Fruit fly (Drosophila melanogaster) whole organism, wandering third instar larva: ENCODE data around the gene Ilk.
A peak's percentile ranks its signal among the peaks of the same experiment; 100 is the strongest.

Source experiments
- Abd-B ChIP-seq: fragments of >200 bp; optimal IDR thresholded peaks from 2 replicates; lab custom pipeline; 2017; ENCODE audit warnings: missing biosample characterization, missing genetic modification characterization
- CG32264 ChIP-seq: fragments of 200-800 bp; sonication (Bioruptor generic); optimal IDR thresholded peaks from 2 replicates; lab custom pipeline; 2016; ENCODE audit warnings: missing biosample characterization, missing genetic modification characterization
- CG9705 ChIP-seq: fragments of 200-800 bp; sonication (Bioruptor generic); optimal IDR thresholded peaks from 2 replicates; lab custom pipeline; 2018; ENCODE audit warnings: missing biosample characterization, mild to moderate bottlenecking, missing genetic modification characterization
- CrebA ChIP-seq: fragments of 200-800 bp; sonication (Bioruptor generic); optimal IDR thresholded peaks from 2 replicates; lab custom pipeline; 2016; ENCODE audit warnings: missing biosample characterization, mild to moderate bottlenecking, missing genetic modification characterization, borderline replicate concordance
- Dfd ChIP-seq: fragments of >200 bp; optimal IDR thresholded peaks from 2 replicates; lab custom pipeline; 2017; ENCODE audit warnings: missing biosample characterization, missing genetic modification characterization
- Dif ChIP-seq: fragments of 200-275, 200-300 bp; sonication (Bioruptor generic); optimal IDR thresholded peaks from 2 replicates; lab custom pipeline; 2018; ENCODE audit warnings: missing biosample characterization, missing genetic modification characterization; ENCODE audit not compliant: partially characterized antibody
- GATAd ChIP-seq: sonication (Bioruptor generic); optimal IDR thresholded peaks from 2 replicates; lab custom pipeline; 2016; ENCODE audit warnings: missing biosample characterization, missing genetic modification characterization
- HLH106 ChIP-seq: fragments of 200-800 bp; optimal IDR thresholded peaks from 3 replicates; lab custom pipeline; 2019; ENCODE audit warnings: missing biosample characterization, mild to moderate bottlenecking, missing genetic modification characterization, moderate library complexity
- Hr78 ChIP-seq: fragments of >200 bp; optimal IDR thresholded peaks from 2 replicates; lab custom pipeline; 2017; ENCODE audit warnings: missing biosample characterization, missing genetic modification characterization
- Hr83 ChIP-seq: fragments of 200-300 bp; sonication (Bioruptor generic); optimal IDR thresholded peaks from 2 replicates; lab custom pipeline; 2016; ENCODE audit warnings: missing biosample characterization, mild to moderate bottlenecking, missing genetic modification characterization, moderate library complexity; ENCODE audit not compliant: poor library complexity, severe bottlenecking
- N ChIP-seq: fragments of >200 bp; optimal IDR thresholded peaks from 2 replicates; lab custom pipeline; 2018; ENCODE audit warnings: missing biosample characterization, missing external identifiers, missing genetic modification characterization
- OdsH ChIP-seq: fragments of 200-800 bp; sonication (Bioruptor generic); optimal IDR thresholded peaks from 2 replicates; lab custom pipeline; 2016; ENCODE audit warnings: missing biosample characterization, mild to moderate bottlenecking, missing genetic modification characterization
- Rel ChIP-seq, 2 experiments: fragments of 200-800 bp; sonication (Bioruptor generic) in 1 of 2; optimal IDR thresholded peaks; 2 replicates in 1 of 2; 3 replicates in 1 of 2; lab custom pipeline; 2016 to 2019; ENCODE audit warnings: mild to moderate bottlenecking in 2 of 2, missing biosample characterization in 2 of 2, missing genetic modification characterization in 2 of 2, moderate library complexity in 1 of 2
- Sp1 ChIP-seq: fragments of 200-800 bp; sonication (Bioruptor generic); optimal IDR thresholded peaks from 3 replicates; lab custom pipeline; 2019; ENCODE audit warnings: missing biosample characterization, mild to moderate bottlenecking, missing genetic modification characterization, moderate library complexity
- Vsx2 ChIP-seq: fragments of 200-300, 225-300 bp; sonication (Bioruptor generic); optimal IDR thresholded peaks from 2 replicates; lab custom pipeline; 2018; ENCODE audit warnings: missing biosample characterization, missing genetic modification characterization; ENCODE audit not compliant: partially characterized antibody
- br ChIP-seq: fragments of 200-800 bp; sonication (Bioruptor generic); optimal IDR thresholded peaks from 2 replicates; lab custom pipeline; 2016; ENCODE audit warnings: missing biosample characterization, missing genetic modification characterization
- brk ChIP-seq: fragments of 200-800 bp; sonication (Bioruptor generic); optimal IDR thresholded peaks from 2 replicates; lab custom pipeline; 2016; ENCODE audit warnings: missing biosample characterization, mild to moderate bottlenecking, missing genetic modification characterization
- dl ChIP-seq, 2 experiments: fragments of 175-275, 200-275 bp in 1 of 2; fragments of 200-275 bp in 1 of 2; sonication (Bioruptor generic); optimal IDR thresholded peaks; lab custom pipeline; 2018; ENCODE audit warnings: mild to moderate bottlenecking in 2 of 2, missing biosample characterization in 2 of 2, missing genetic modification characterization in 2 of 2, moderate library complexity in 2 of 2; ENCODE audit not compliant: partially characterized antibody in 2 of 2, insufficient read depth in 1 of 2
- dsf ChIP-seq: sonication (Bioruptor generic); optimal IDR thresholded peaks from 2 replicates; lab custom pipeline; 2016; ENCODE audit warnings: missing biosample characterization, missing genetic modification characterization, borderline replicate concordance
- foxo ChIP-seq, 2 experiments: fragments of 200-800 bp; sonication (Bioruptor generic); optimal IDR thresholded peaks; 2 replicates in 1 of 2; 3 replicates in 1 of 2; lab custom pipeline; 2016 to 2017; ENCODE audit warnings: missing biosample characterization in 2 of 2, missing genetic modification characterization in 2 of 2
- h ChIP-seq: fragments of 200-800 bp; sonication (Bioruptor generic); optimal IDR thresholded peaks from 3 replicates; lab custom pipeline; 2016; ENCODE audit warnings: missing biosample characterization, mild to moderate bottlenecking, missing genetic modification characterization
- lola ChIP-seq: fragments of >200 bp; optimal IDR thresholded peaks from 2 replicates; lab custom pipeline; 2017; ENCODE audit warnings: missing biosample characterization, missing genetic modification characterization
- pan ChIP-seq: fragments of >200 bp; optimal IDR thresholded peaks from 2 replicates; lab custom pipeline; 2017
- psq ChIP-seq: fragments of 200-800 bp; sonication (Bioruptor generic); optimal IDR thresholded peaks from 3 replicates; lab custom pipeline; 2017; ENCODE audit warnings: missing biosample characterization, mild to moderate bottlenecking, missing genetic modification characterization, moderate library complexity
- rgr ChIP-seq: fragments of 200-800 bp; sonication (Bioruptor generic); optimal IDR thresholded peaks from 3 replicates; lab custom pipeline; 2016; ENCODE audit warnings: missing biosample characterization, mild to moderate bottlenecking, missing genetic modification characterization
- sage ChIP-seq: fragments of 200-800 bp; sonication (Bioruptor generic); optimal IDR thresholded peaks from 2 replicates; lab custom pipeline; 2016; ENCODE audit warnings: missing biosample characterization, mild to moderate bottlenecking, missing genetic modification characterization
- sv ChIP-seq: fragments of 200-800 bp; sonication (Bioruptor generic); optimal IDR thresholded peaks from 3 replicates; lab custom pipeline; 2016; ENCODE audit warnings: missing biosample characterization, missing genetic modification characterization
- tai ChIP-seq: sonication (Bioruptor generic); optimal IDR thresholded peaks from 2 replicates; lab custom pipeline; 2016; ENCODE audit warnings: missing biosample characterization, missing genetic modification characterization
- woc ChIP-seq: sonication (Bioruptor generic); optimal IDR thresholded peaks from 2 replicates; lab custom pipeline; 2016; ENCODE audit warnings: missing biosample characterization, mild to moderate bottlenecking, missing genetic modification characterization

Ilk gene

dm6 chr3L:21229764-21230163, 13.1 kb downstream of the Ilk start:
- no peak for TF ChIP-seq psq (GFP tag; lab: Kevin White, UChicago)
- no peak for TF ChIP-seq dl (GFP tag; optimal IDR thresholded peaks at IDR 0.05; lab: Kevin White, UChicago; ENCODE audit: insufficient read depth in 1 of 2, partially characterized antibody in 2 of 2)
- no peak for TF ChIP-seq sv (GFP tag; lab: Kevin White, UChicago)
- TF ChIP-seq Hr78, result no peak

- TF ChIP-seq Dfd (GFP tag; lab: Kevin White, UChicago) (peak; percentile 92), pan (lab: Kevin White, UChicago) (no peak)
These were observed 14.1 kb downstream of the Ilk start for dm6 chr3L:21230762-21231161.

- TF ChIP-seq h (GFP tag; lab: Kevin White, UChicago) (no peak), Dfd (GFP tag; lab: Kevin White, UChicago) (peak; percentile 21)
These were observed 20.4 kb downstream of the Ilk start for dm6 chr3L:21236959-21237551.

- TF ChIP-seq lola (GFP tag; lab: Kevin White, UChicago) (no peak), woc (GFP tag; lab: Kevin White, UChicago) (no peak), CG32264 (GFP tag; lab: Kevin White, UChicago) (no peak), OdsH (GFP tag; lab: Kevin White, UChicago) (no peak), Dif (GFP tag; lab: Kevin White, UChicago) (no peak), dsf (GFP tag; lab: Kevin White, UChicago) (no peak), Hr78 (no peak), Hr83 (GFP tag; lab: Kevin White, UChicago) (no peak), Vsx2 (GFP tag; lab: Kevin White, UChicago) (no peak), rgr (GFP tag; lab: Kevin White, UChicago) (no peak), CG9705 (GFP tag; lab: Kevin White, UChicago) (no peak), dl (GFP tag; optimal IDR thresholded peaks at IDR 0.05; lab: Kevin White, UChicago; ENCODE audit: insufficient read depth in 1 of 2, partially characterized antibody in 2 of 2) (no peak), tai (GFP tag; lab: Kevin White, UChicago) (no peak), brk (GFP tag; lab: Kevin White, UChicago) (no peak), Abd-B (GFP tag; lab: Kevin White, UChicago) (no peak), N (no peak), br (no peak)
These were observed 21.7 kb downstream of the Ilk start for dm6 chr3L:21238377-21238776.

dm6 chr3L:21239999-21240509, 23.4 kb downstream of the Ilk start:
- TF ChIP-seq CrebA (GFP tag; lab: Kevin White, UChicago) (peak; percentile 46), dl (GFP tag; optimal IDR thresholded peaks at IDR 0.05; lab: Kevin White, UChicago; ENCODE audit: insufficient read depth in 1 of 2, partially characterized antibody in 2 of 2) (peak; percentile 58 to 70), foxo (GFP tag; optimal IDR thresholded peaks at IDR 0.05; lab: Kevin White, UChicago) (no peak), tai (GFP tag; lab: Kevin White, UChicago) (no peak), dsf (GFP tag; lab: Kevin White, UChicago) (no peak), HLH106 (tag; lab: Kevin White, UChicago) (no peak), Dif (GFP tag; lab: Kevin White, UChicago) (peak; percentile 45), psq (GFP tag; lab: Kevin White, UChicago) (peak; percentile 96), br (peak; percentile 1), Abd-B (GFP tag; lab: Kevin White, UChicago) (no peak), Sp1 (peak; percentile 49), h (GFP tag; lab: Kevin White, UChicago) (peak; percentile 57), rgr (GFP tag; lab: Kevin White, UChicago) (peak; percentile 10), Rel (GFP tag; optimal IDR thresholded peaks at IDR 0.05; lab: Kevin White, UChicago) (no peak), Rel (tag; optimal IDR thresholded peaks at IDR 0.05; lab: Kevin White, UChicago) (peak; percentile 47), sage (GFP tag; lab: Kevin White, UChicago) (no peak), lola (GFP tag; lab: Kevin White, UChicago) (no peak), N (no peak), GATAd (GFP tag; lab: Kevin White, UChicago) (no peak)
